Fruit fly (Drosophila melanogaster) whole organism, pupa: ENCODE data around the gene CG32547.

Source experiments
- CG10348 ChIP-seq: fragments of 200-800 bp; sonication (Bioruptor generic); IDR thresholded peaks from 2 replicates; pipeline ENCODE4 v1.3.6; 2022; ENCODE audit warnings: missing biosample characterization, missing genetic modification characterization
- CG12605 ChIP-seq: fragments of 200-800 bp; sonication (Bioruptor generic); IDR thresholded peaks from 2 replicates; pipeline ENCODE4 v1.3.6; 2022; ENCODE audit warnings: missing biosample characterization, missing genetic modification characterization
- CG13204 ChIP-seq: fragments of 200-800 bp; sonication (Bioruptor generic); optimal IDR thresholded peaks from 2 replicates; lab custom pipeline; 2018; ENCODE audit warnings: missing biosample characterization, mild to moderate bottlenecking, missing genetic modification characterization, moderate library complexity
- CG14655 ChIP-seq: fragments of 200-800 bp; sonication (Bioruptor generic); optimal IDR thresholded peaks from 3 replicates; lab custom pipeline; 2017; ENCODE audit warnings: mild to moderate bottlenecking, missing biosample characterization, missing genetic modification reagents, missing genetic modification characterization
- CG15710 ChIP-seq: fragments of 200-800 bp; sonication (Bioruptor generic); optimal IDR thresholded peaks from 2 replicates; lab custom pipeline; 2018; ENCODE audit warnings: missing biosample characterization, mild to moderate bottlenecking, missing genetic modification characterization, moderate library complexity
- CG32121 ChIP-seq: fragments of 200-800 bp; sonication (Bioruptor generic); IDR thresholded peaks from 2 replicates; pipeline ENCODE4 v1.3.6; 2022; ENCODE audit warnings: missing biosample characterization, missing genetic modification characterization
- CG34367 ChIP-seq: fragments of 200-800 bp; sonication (Bioruptor generic); optimal IDR thresholded peaks from 2 replicates; lab custom pipeline; 2018; ENCODE audit warnings: missing biosample characterization, mild to moderate bottlenecking, missing genetic modification characterization
- CG4496 ChIP-seq: fragments of 200-800 bp; sonication (Bioruptor generic); IDR thresholded peaks from 3 replicates; pipeline ENCODE4 v1.3.6; 2022; ENCODE audit warnings: missing biosample characterization, missing genetic modification characterization
- CG8159 ChIP-seq: fragments of 200-800 bp; sonication (Bioruptor generic); optimal IDR thresholded peaks from 3 replicates; lab custom pipeline; 2018; ENCODE audit warnings: missing biosample characterization, mild to moderate bottlenecking, missing genetic modification characterization, moderate library complexity
- CG9948 ChIP-seq: fragments of 200-800 bp; sonication (Bioruptor generic); optimal IDR thresholded peaks from 2 replicates; lab custom pipeline; 2018; ENCODE audit warnings: missing biosample characterization, mild to moderate bottlenecking, missing genetic modification characterization, moderate library complexity
- D1 ChIP-seq: fragments of 200-800 bp; sonication (Bioruptor generic); optimal IDR thresholded peaks from 2 replicates; lab custom pipeline; 2018; ENCODE audit warnings: missing biosample characterization, mild to moderate bottlenecking, missing genetic modification characterization, moderate library complexity
- EcR ChIP-seq: fragments of 200-800 bp; sonication (Bioruptor generic); optimal IDR thresholded peaks from 3 replicates; lab custom pipeline; 2019; ENCODE audit warnings: missing biosample characterization, missing genetic modification characterization, mild to moderate bottlenecking, moderate library complexity, missing genetic modification reagents
- Ets98B ChIP-seq: fragments of 200-800 bp; sonication (Bioruptor generic); IDR thresholded peaks from 2 replicates; pipeline ENCODE4 v1.3.6; 2022; ENCODE audit warnings: missing biosample characterization, missing genetic modification characterization
- Pif1A ChIP-seq: fragments of 200-800 bp; sonication (Bioruptor generic); optimal IDR thresholded peaks from 3 replicates; lab custom pipeline; 2016; ENCODE audit warnings: missing biosample characterization, missing genetic modification characterization
- Pif1B ChIP-seq: fragments of 200-800 bp; sonication (Bioruptor generic); optimal IDR thresholded peaks from 3 replicates; lab custom pipeline; 2016; ENCODE audit warnings: missing biosample characterization, missing genetic modification characterization
- Snoo ChIP-seq: fragments of 200-800 bp; sonication (Bioruptor generic); optimal IDR thresholded peaks from 3 replicates; lab custom pipeline; 2017; ENCODE audit warnings: missing biosample characterization, mild to moderate bottlenecking, missing genetic modification characterization, inconsistent platforms
- fd96Ca ChIP-seq: fragments of 200-800 bp; sonication (Bioruptor generic); IDR thresholded peaks from 3 replicates; pipeline ENCODE4 v1.3.6; 2022; ENCODE audit warnings: missing biosample characterization, missing genetic modification characterization
- gl ChIP-seq: fragments of 200-800 bp; sonication (Bioruptor generic); optimal IDR thresholded peaks from 2 replicates; lab custom pipeline; 2018; ENCODE audit warnings: missing biosample characterization, mild to moderate bottlenecking, missing genetic modification characterization
- rn ChIP-seq: fragments of 200-800 bp; sonication (Bioruptor generic); IDR thresholded peaks from 2 replicates; pipeline ENCODE4 v1.3.6; 2022; ENCODE audit warnings: missing biosample characterization, missing genetic modification characterization

The CG32547 gene

dm6 chrX:18504948-18505597, 25.8 kb upstream of the CG32547 start, which contains the start of gene Wnt5:
Gene Wnt5, minus strand, starts transcription at chrX:18505405.
- TF ChIP-seq Pif1A (GFP tag; lab: Kevin White, UChicago) (no peak), EcR (GFP tag; lab: Kevin White, UChicago) (peak; percentile 3), CG12605 (0 out of 2 replicates have a peak, but pooled peaks have one; percentile 10), Ets98B (GFP tag; lab: Robert Waterston, UW) (peak; percentile 42; the same call in 1 of the 2 replicates), CG15710 (tag; lab: Kevin White, UChicago) (no peak), CG4496 (GFP tag; lab: Robert Waterston, UW) (peak; percentile 59; the same call in 1 of the 3 replicates)

DNA sequence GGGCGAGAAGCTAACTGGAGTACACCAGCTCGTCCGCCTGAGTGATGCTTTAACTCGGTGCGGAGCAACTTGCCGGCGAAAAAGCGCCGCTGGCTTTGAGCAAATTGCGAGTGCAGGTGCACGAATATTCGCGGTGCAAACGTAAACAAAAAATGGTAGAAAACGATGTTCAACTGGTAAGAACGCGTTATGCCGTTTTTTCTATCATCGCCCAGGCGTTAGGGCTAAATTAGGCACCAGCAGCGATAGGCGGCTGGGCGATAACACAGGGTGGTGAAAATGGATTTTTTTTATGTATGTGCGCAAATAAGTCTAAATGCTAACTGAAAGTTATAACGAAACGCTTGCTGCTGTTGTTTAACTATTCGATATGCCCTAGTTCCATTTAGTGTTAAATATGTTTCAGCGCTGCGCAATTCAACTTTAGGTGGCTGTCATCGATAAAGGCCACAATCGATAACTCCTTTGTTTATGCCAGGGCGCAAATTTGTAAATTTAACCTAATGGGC, 20.4 kb upstream of the CG32547 start, which contains the start of the genes Pgant7 and Xrcc2:
Gene Pgant7 (minus strand): TSS at position 308 of the 509 bp plus-strand sequence.
Gene Xrcc2 (plus strand): TSS at position 449 of the 509 bp plus-strand sequence.
- no peak for TF ChIP-seq CG15710 (tag; lab: Kevin White, UChicago)

dm6 chrX:18494165-18494740, 15.0 kb upstream of the CG32547 start, which contains the start of gene CG15043:
Gene CG15043, minus strand, starts transcription at chrX:18494168.
- TF ChIP-seq CG34367 (no peak), Pif1A (GFP tag; lab: Kevin White, UChicago) (no peak), D1 (tag; lab: Kevin White, UChicago) (no peak), CG4496 (GFP tag; lab: Robert Waterston, UW) (no peak), CG14655 (GFP tag; lab: Kevin White, UChicago) (no peak), rn (GFP tag; lab: Robert Waterston, UW) (no peak), CG15710 (tag; lab: Kevin White, UChicago) (no peak)

dm6 chrX:18491941-18492340, 12.7 kb upstream of the CG32547 start, which contains the start of gene CG15044:
Gene CG15044, minus strand, starts transcription at chrX:18492006.
- no peak for TF ChIP-seq Ets98B (GFP tag; lab: Robert Waterston, UW)
- TF ChIP-seq rn (GFP tag; lab: Robert Waterston, UW), result no peak
- TF ChIP-seq CG8159 (tag; lab: Kevin White, UChicago), result no peak
- TF ChIP-seq fd96Ca (GFP tag; lab: Robert Waterston, UW), result no peak
- TF ChIP-seq gl (tag; lab: Kevin White, UChicago), result no peak
- TF ChIP-seq CG9948 (tag; lab: Kevin White, UChicago), result no peak
- TF ChIP-seq Pif1B, result no peak
- TF ChIP-seq CG32121 (GFP tag; lab: Robert Waterston, UW), result no peak
- TF ChIP-seq Snoo, result no peak
- no peak for TF ChIP-seq CG10348
- TF ChIP-seq CG15710 (tag; lab: Kevin White, UChicago), result no peak
- no peak for TF ChIP-seq CG12605
- no peak for TF ChIP-seq CG13204 (GFP tag; lab: Kevin White, UChicago)
- no peak for TF ChIP-seq CG34367
- no peak for TF ChIP-seq Pif1A (GFP tag; lab: Kevin White, UChicago)
- TF ChIP-seq CG4496 (GFP tag; lab: Robert Waterston, UW), result no peak
- no peak for TF ChIP-seq CG14655 (GFP tag; lab: Kevin White, UChicago)
- TF ChIP-seq, all 21 proteins: peak for 0

DNA sequence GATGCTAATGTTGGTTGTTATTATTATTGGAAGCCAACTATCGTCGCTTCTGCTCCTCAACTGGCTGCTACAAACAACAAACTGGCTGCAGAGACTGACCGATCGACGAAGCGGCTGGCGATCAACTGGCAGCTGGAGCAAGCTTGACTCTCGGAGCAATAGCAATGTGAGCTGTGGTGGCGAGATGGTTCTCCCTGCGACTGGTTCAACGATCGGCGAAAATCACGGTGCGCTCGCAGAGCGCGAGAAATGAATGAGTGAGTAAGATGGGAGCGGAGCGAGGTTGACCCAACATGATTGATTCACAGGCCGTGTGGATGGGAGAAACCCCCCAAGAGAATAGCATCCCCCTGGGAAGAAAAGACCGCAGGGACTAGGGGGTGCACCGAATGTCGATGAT, 10.2 kb upstream of the CG32547 start, which contains the start of gene CG15046:
Gene CG15046 (minus strand): TSS at position 112 of the 400 bp plus-strand sequence.
- TF ChIP-seq CG12605 (peak; percentile 50; the same call in 1 of the 2 replicates), CG32121 (GFP tag; lab: Robert Waterston, UW) (no peak; the same call in 1 of the 2 replicates), EcR (GFP tag; lab: Kevin White, UChicago) (peak; percentile 91), CG4496 (GFP tag; lab: Robert Waterston, UW) (peak; percentile 77; the same call in 2 of the 3 replicates), Ets98B (GFP tag; lab: Robert Waterston, UW) (peak; percentile 35; the same call in 1 of the 2 replicates), CG13204 (GFP tag; lab: Kevin White, UChicago) (no peak), Pif1A (GFP tag; lab: Kevin White, UChicago) (no peak)

- TF ChIP-seq CG8159 (tag; lab: Kevin White, UChicago), result peak; percentile 23
- TF ChIP-seq CG13204 (GFP tag; lab: Kevin White, UChicago), result peak; percentile 25
- TF ChIP-seq Snoo, result no peak
- TF ChIP-seq EcR (GFP tag; lab: Kevin White, UChicago), result peak; percentile 64
- no peak for TF ChIP-seq CG15710 (tag; lab: Kevin White, UChicago)
- 0 out of 2 replicates have a peak, but pooled peaks have one; percentile 21 for TF ChIP-seq CG12605
- peak; percentile 7; the same call in 1 of the 2 replicates for TF ChIP-seq Ets98B (GFP tag; lab: Robert Waterston, UW)
- no peak for TF ChIP-seq rn (GFP tag; lab: Robert Waterston, UW)
- TF ChIP-seq CG14655 (GFP tag; lab: Kevin White, UChicago), result peak; percentile 35
- TF ChIP-seq fd96Ca (GFP tag; lab: Robert Waterston, UW), result peak; percentile 41; the same call in 1 of the 3 replicates
These were observed 7.2 kb upstream of the CG32547 start, which contains the start of gene psh for dm6 chrX:18486356-18487059. Gene psh, minus strand, starts transcription at chrX:18486921.
